Fruit fly (Drosophila melanogaster): ENCODE results near the gene Gcna.
A peak's percentile ranks its signal among the peaks of the same experiment; 100 is the strongest.

The Gcna gene

DNA sequence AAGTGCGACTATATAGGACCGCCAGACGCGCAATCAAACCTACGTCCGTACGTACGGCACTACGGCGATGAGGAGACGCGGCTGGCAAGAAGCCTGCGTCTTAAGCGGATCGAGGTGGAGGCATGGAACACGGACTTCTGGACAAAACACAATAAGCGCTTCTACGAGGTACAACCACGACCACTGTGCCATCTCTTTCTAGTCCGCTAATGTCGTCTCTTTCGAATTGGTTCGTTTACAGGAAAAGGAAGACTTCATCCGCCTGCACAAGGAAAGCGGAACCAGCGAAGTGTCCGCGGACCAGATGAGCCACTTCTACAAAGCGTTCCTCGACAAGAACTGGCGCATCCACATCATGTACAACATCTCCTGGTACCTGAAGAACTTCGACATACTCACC is 15.1 kb upstream of the Gcna start:
- TF ChIP-seq pad (GFP tag; optimal IDR thresholded peaks at IDR 0.05) (no peak), Crg-1 (GFP tag; optimal IDR thresholded peaks at IDR 0.05) (no peak), bab1 (GFP tag; optimal IDR thresholded peaks at IDR 0.05) (no peak), ovo (GFP tag; optimal IDR thresholded peaks at IDR 0.05) (no peak), Clk (GFP tag; optimal IDR thresholded peaks at IDR 0.05) (no peak), cnc (optimal IDR thresholded peaks at IDR 0.05) (no peak), CG5204 (GFP tag; optimal IDR thresholded peaks at IDR 0.05) (no peak), tj (GFP tag; optimal IDR thresholded peaks at IDR 0.05) (no peak), CG14711 (tag; optimal IDR thresholded peaks at IDR 0.05) (no peak), Mnt (GFP tag; optimal IDR thresholded peaks at IDR 0.05) (no peak), CG12768 (GFP tag; optimal IDR thresholded peaks at IDR 0.05) (no peak), toe (GFP tag; optimal IDR thresholded peaks at IDR 0.05) (no peak), CG7045 (GFP tag; optimal IDR thresholded peaks at IDR 0.05) (no peak), kay (GFP tag; ENCODE audit: borderline replicate concordance) (no peak), cic (GFP tag; optimal IDR thresholded peaks at IDR 0.05) (no peak), CG33017 (tag; optimal IDR thresholded peaks at IDR 0.05) (no peak), CG11617 (GFP tag; optimal IDR thresholded peaks at IDR 0.05) (no peak), CG7101 (tag; optimal IDR thresholded peaks at IDR 0.05) (no peak)

DNA sequence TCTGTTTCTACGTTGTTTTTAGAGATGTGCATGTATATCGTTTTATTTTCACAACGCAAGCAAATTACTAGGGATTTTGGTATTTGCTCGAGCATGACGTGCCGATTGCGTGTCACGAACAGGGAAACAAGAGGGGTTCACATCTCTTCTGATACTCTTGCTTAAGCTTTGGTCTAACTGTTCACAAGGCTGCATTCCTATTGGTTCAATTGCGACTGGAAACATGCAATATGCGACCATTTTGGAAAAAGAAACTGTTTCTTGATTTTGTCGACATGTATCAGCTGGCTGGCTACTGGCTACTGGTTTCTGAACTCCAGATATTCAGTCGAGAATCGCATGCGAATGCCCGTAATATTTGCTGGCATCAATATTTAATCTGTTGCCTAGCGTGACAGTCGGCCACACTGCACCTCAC is 14.5 kb upstream of the Gcna start, which contains the start of gene Coa8:
TSS of gene Coa8 (plus strand) at position 144 of the 418 bp plus-strand sequence.
- TF ChIP-seq CG1620 (GFP tag; optimal IDR thresholded peaks at IDR 0.05) (peak; percentile 60), CG12768 (GFP tag; optimal IDR thresholded peaks at IDR 0.05) (peak; percentile 29), toe (GFP tag; optimal IDR thresholded peaks at IDR 0.05) (peak; percentile 2), bab1 (GFP tag; optimal IDR thresholded peaks at IDR 0.05) (peak; percentile 72), cnc (optimal IDR thresholded peaks at IDR 0.05) (no peak), Clk (GFP tag; optimal IDR thresholded peaks at IDR 0.05) (peak; percentile 11), CG33017 (tag; optimal IDR thresholded peaks at IDR 0.05) (peak; percentile 16), CG14711 (tag; optimal IDR thresholded peaks at IDR 0.05) (peak; percentile 43), cic (GFP tag; optimal IDR thresholded peaks at IDR 0.05) (no peak), CG7045 (GFP tag; optimal IDR thresholded peaks at IDR 0.05) (no peak), pad (GFP tag; optimal IDR thresholded peaks at IDR 0.05) (peak; percentile 83), CG5204 (GFP tag; optimal IDR thresholded peaks at IDR 0.05) (no peak), Crg-1 (GFP tag; optimal IDR thresholded peaks at IDR 0.05) (peak; percentile 47), CG7101 (tag; optimal IDR thresholded peaks at IDR 0.05) (peak; percentile 78), Mnt (GFP tag; optimal IDR thresholded peaks at IDR 0.05) (peak; percentile 67), CG11617 (GFP tag; optimal IDR thresholded peaks at IDR 0.05) (peak; percentile 60), Hr96 (GFP tag; optimal IDR thresholded peaks at IDR 0.05) (peak; percentile 70), tj (GFP tag; optimal IDR thresholded peaks at IDR 0.05) (peak; percentile 42), kay (GFP tag; ENCODE audit: borderline replicate concordance) (no peak), ovo (GFP tag; optimal IDR thresholded peaks at IDR 0.05) (peak; percentile 73)

DNA sequence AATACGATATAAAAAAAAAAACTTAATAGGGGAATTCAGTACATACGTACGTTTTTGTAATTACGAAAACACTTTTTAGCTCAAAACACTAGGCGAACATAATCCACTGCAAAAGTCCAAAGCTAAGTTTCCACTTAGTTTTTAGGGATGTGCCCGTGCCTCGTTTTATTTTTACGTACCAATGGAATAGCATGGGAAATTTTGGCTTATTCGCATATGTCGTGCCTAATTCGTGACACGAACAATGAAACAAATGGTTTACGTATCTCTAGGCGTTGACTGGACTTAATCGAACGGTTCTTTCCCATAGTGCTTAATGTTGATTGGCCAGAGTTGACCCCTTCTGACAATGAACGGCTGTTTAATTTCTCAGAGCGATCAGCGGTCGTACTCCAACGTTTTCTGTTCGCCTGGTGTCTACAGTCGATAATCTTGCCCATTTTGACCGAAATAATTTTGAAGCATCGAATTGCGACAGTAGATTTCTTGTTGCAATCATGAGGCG is 14.0 kb upstream of the Gcna start, which contains the start of gene CG14818:
TSS of gene CG14818 (minus strand) at position 169 of the 505 bp plus-strand sequence.
- TF ChIP-seq toe (GFP tag; optimal IDR thresholded peaks at IDR 0.05) (no peak), CG11617 (GFP tag; optimal IDR thresholded peaks at IDR 0.05) (peak; percentile 55), Hr96 (GFP tag; optimal IDR thresholded peaks at IDR 0.05) (peak; percentile 6), Clk (GFP tag; optimal IDR thresholded peaks at IDR 0.05) (peak; percentile 20), bab1 (GFP tag; optimal IDR thresholded peaks at IDR 0.05) (peak; percentile 85), ovo (GFP tag; optimal IDR thresholded peaks at IDR 0.05) (peak; percentile 89), cic (GFP tag; optimal IDR thresholded peaks at IDR 0.05) (no peak), tj (GFP tag; optimal IDR thresholded peaks at IDR 0.05) (peak; percentile 53), CG7101 (tag; optimal IDR thresholded peaks at IDR 0.05) (peak; percentile 69), CG5204 (GFP tag; optimal IDR thresholded peaks at IDR 0.05) (no peak), cnc (optimal IDR thresholded peaks at IDR 0.05) (no peak), CG12768 (GFP tag; optimal IDR thresholded peaks at IDR 0.05) (peak; percentile 36), CG33017 (tag; optimal IDR thresholded peaks at IDR 0.05) (no peak), CG1620 (GFP tag; optimal IDR thresholded peaks at IDR 0.05) (peak; percentile 78), CG14711 (tag; optimal IDR thresholded peaks at IDR 0.05) (peak; percentile 47), CG7045 (GFP tag; optimal IDR thresholded peaks at IDR 0.05) (no peak), pad (GFP tag; optimal IDR thresholded peaks at IDR 0.05) (peak; percentile 99), Mnt (GFP tag; optimal IDR thresholded peaks at IDR 0.05) (peak; percentile 66), Crg-1 (GFP tag; optimal IDR thresholded peaks at IDR 0.05) (no peak)

DNA sequence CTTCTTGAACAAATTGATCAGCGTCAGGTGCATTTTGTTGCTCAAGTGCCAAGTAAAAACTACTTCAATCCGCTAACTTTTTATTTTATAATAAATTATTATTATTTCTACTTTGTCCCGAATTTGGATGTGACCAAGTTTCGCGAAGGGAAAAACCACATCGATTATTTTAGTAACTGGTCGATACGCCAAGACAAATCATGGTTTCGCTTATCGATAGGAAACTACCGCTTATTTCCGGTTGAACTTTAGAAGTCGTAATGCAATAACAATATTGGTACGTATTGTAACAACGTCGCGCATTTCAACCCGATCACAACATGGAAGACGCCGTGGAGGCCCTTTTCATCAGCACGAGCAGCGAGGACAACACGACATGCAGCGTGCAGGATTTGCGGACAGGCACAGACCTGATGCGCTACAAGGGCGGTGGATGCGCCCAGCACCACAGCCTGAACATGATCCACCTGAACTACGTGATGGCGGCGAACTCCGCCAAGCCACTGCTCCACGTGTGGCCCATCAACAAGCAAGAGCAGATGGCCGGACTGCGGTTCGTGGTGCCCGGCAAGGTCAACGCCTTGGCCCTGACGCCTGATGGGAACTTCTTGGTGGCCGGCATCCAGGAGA is 11.6 kb upstream of the Gcna start, which contains the start of the genes CG14817 and CG14805:
TSS of gene CG14817 (minus strand) at position 164 of the 630 bp plus-strand sequence.
TSS of gene CG14805 (plus strand) at position 211 of the 630 bp plus-strand sequence.
- peak; percentile 95 for TF ChIP-seq bab1 (GFP tag; optimal IDR thresholded peaks at IDR 0.05)
- TF ChIP-seq CG11617 (GFP tag; optimal IDR thresholded peaks at IDR 0.05), result peak; percentile 90
- TF ChIP-seq tj (GFP tag; optimal IDR thresholded peaks at IDR 0.05), result peak; percentile 63
- TF ChIP-seq toe (GFP tag; optimal IDR thresholded peaks at IDR 0.05), result no peak
- no peak for TF ChIP-seq CG5204 (GFP tag; optimal IDR thresholded peaks at IDR 0.05)
- peak; percentile 31 for TF ChIP-seq cic (GFP tag; optimal IDR thresholded peaks at IDR 0.05)
- TF ChIP-seq CG12768 (GFP tag; optimal IDR thresholded peaks at IDR 0.05), result peak; percentile 58
- TF ChIP-seq cnc (optimal IDR thresholded peaks at IDR 0.05), result no peak
- TF ChIP-seq ovo (GFP tag; optimal IDR thresholded peaks at IDR 0.05), result peak; percentile 71
- no peak for TF ChIP-seq kay (GFP tag; ENCODE audit: borderline replicate concordance)
- TF ChIP-seq CG14711 (tag; optimal IDR thresholded peaks at IDR 0.05), result peak; percentile 79
- TF ChIP-seq Hr96 (GFP tag; optimal IDR thresholded peaks at IDR 0.05), result no peak
- peak; percentile 68 for TF ChIP-seq CG1620 (GFP tag; optimal IDR thresholded peaks at IDR 0.05)
- peak; percentile 92 for TF ChIP-seq CG7101 (tag; optimal IDR thresholded peaks at IDR 0.05)
- TF ChIP-seq pad (GFP tag; optimal IDR thresholded peaks at IDR 0.05), result peak; percentile 70
- no peak for TF ChIP-seq Clk (GFP tag; optimal IDR thresholded peaks at IDR 0.05)
- peak; percentile 65 for TF ChIP-seq CG33017 (tag; optimal IDR thresholded peaks at IDR 0.05)
- TF ChIP-seq Mnt (GFP tag; optimal IDR thresholded peaks at IDR 0.05), result peak; percentile 84
- peak; percentile 76 for TF ChIP-seq Crg-1 (GFP tag; optimal IDR thresholded peaks at IDR 0.05)
- peak; percentile 58 for TF ChIP-seq CG7045 (GFP tag; optimal IDR thresholded peaks at IDR 0.05)
